Fruit fly (Drosophila melanogaster) whole organism, prepupa: ENCODE data around the gene spn-B.

Source experiments
- CG10631 ChIP-seq: fragments of 200-800 bp; sonication (Bioruptor generic); optimal IDR thresholded peaks from 2 replicates; lab custom pipeline; 2016; ENCODE audit warnings: missing biosample characterization, missing genetic modification characterization
- CG11762 ChIP-seq: fragments of 200-800 bp; sonication (Bioruptor generic); optimal IDR thresholded peaks from 3 replicates; lab custom pipeline; 2016; ENCODE audit warnings: missing biosample characterization, missing genetic modification characterization; ENCODE audit not compliant: insufficient read depth
- CG1621 ChIP-seq: fragments of 200-800 bp; sonication (Bioruptor generic); optimal IDR thresholded peaks from 3 replicates; lab custom pipeline; 2018; ENCODE audit warnings: missing biosample characterization, mild to moderate bottlenecking, missing genetic modification characterization
- CG16779 ChIP-seq: fragments of 200-800 bp; sonication (Bioruptor generic); optimal IDR thresholded peaks from 3 replicates; lab custom pipeline; 2017; ENCODE audit warnings: missing biosample characterization, mild to moderate bottlenecking, missing genetic modification characterization
- CG3032 ChIP-seq: fragments of 200-800 bp; optimal IDR thresholded peaks from 2 replicates; lab custom pipeline; 2019; ENCODE audit warnings: missing biosample characterization, mild to moderate bottlenecking, missing genetic modification characterization, moderate library complexity
- CG31627 ChIP-seq: fragments of 200-800 bp; sonication (Bioruptor generic); optimal IDR thresholded peaks from 3 replicates; lab custom pipeline; 2016; ENCODE audit warnings: missing biosample characterization, missing genetic modification characterization
- CG32006 ChIP-seq: fragments of 200-800 bp; sonication (Bioruptor generic); optimal IDR thresholded peaks from 3 replicates; lab custom pipeline; 2017; ENCODE audit warnings: missing biosample characterization, mild to moderate bottlenecking, missing genetic modification characterization
- CG34406 ChIP-seq: fragments of 200-800 bp; sonication (Bioruptor generic); optimal IDR thresholded peaks from 3 replicates; lab custom pipeline; 2016; ENCODE audit warnings: missing biosample characterization, missing genetic modification characterization
- CG3919 ChIP-seq: fragments of 200-800 bp; sonication (Bioruptor generic); optimal IDR thresholded peaks from 3 replicates; lab custom pipeline; 2016; ENCODE audit warnings: missing biosample characterization, missing genetic modification characterization
- CG4318 ChIP-seq: fragments of 200-800 bp; sonication (Bioruptor generic); optimal IDR thresholded peaks from 3 replicates; lab custom pipeline; 2017; ENCODE audit warnings: missing biosample characterization, mild to moderate bottlenecking, missing genetic modification characterization
- CG6276 ChIP-seq: fragments of 200-800 bp; sonication (Bioruptor generic); optimal IDR thresholded peaks from 2 replicates; lab custom pipeline; 2017; ENCODE audit warnings: missing biosample characterization, mild to moderate bottlenecking, missing genetic modification characterization
- CG6792 ChIP-seq: fragments of 200-800 bp; sonication (Bioruptor generic); optimal IDR thresholded peaks from 3 replicates; lab custom pipeline; 2016; ENCODE audit warnings: missing biosample characterization, missing genetic modification characterization
- CG6808 ChIP-seq: fragments of 200-800 bp; sonication (Bioruptor generic); optimal IDR thresholded peaks from 3 replicates; lab custom pipeline; 2017; ENCODE audit warnings: missing biosample characterization, missing genetic modification characterization, mild to moderate bottlenecking, moderate library complexity, missing genetic modification reagents
- CG6854 ChIP-seq: fragments of 200-800 bp; sonication (Bioruptor generic); optimal IDR thresholded peaks from 2 replicates; lab custom pipeline; 2017; ENCODE audit warnings: missing biosample characterization, mild to moderate bottlenecking, missing genetic modification characterization
- CG7368 ChIP-seq: fragments of 200-800 bp; sonication (Bioruptor generic); optimal IDR thresholded peaks from 3 replicates; lab custom pipeline; 2016; ENCODE audit warnings: missing biosample characterization, missing genetic modification characterization
- CG8119 ChIP-seq: fragments of 200-800 bp; sonication (Bioruptor generic); IDR thresholded peaks from 3 replicates; pipeline ENCODE4 v1.3.6; 2022; ENCODE audit warnings: missing biosample characterization, missing genetic modification characterization
- CG8319 ChIP-seq: fragments of 200-800 bp; sonication (Bioruptor generic); optimal IDR thresholded peaks from 3 replicates; lab custom pipeline; 2016; ENCODE audit warnings: missing biosample characterization, missing genetic modification characterization
- CG9139 ChIP-seq: fragments of 200-800 bp; sonication (Bioruptor generic); optimal IDR thresholded peaks from 3 replicates; lab custom pipeline; 2017; ENCODE audit warnings: missing biosample characterization, mild to moderate bottlenecking, missing genetic modification characterization
- Eip78C ChIP-seq: fragments of 200-800 bp; sonication (Bioruptor generic); peaks from one replicate; lab custom pipeline; 2016; ENCODE audit warnings: missing biosample characterization, missing genetic modification characterization
- Eip93F ChIP-seq: fragments of 200-800 bp; sonication (Bioruptor generic); optimal IDR thresholded peaks from 2 replicates; lab custom pipeline; 2016; ENCODE audit warnings: missing biosample characterization, mild to moderate bottlenecking, missing genetic modification characterization
- Ets21C ChIP-seq: fragments of 200-800 bp; sonication (Bioruptor generic); optimal IDR thresholded peaks from 3 replicates; lab custom pipeline; 2016; ENCODE audit warnings: missing biosample characterization, missing genetic modification characterization
- Ets96B ChIP-seq: fragments of 200-800 bp; optimal IDR thresholded peaks from 2 replicates; lab custom pipeline; 2019; ENCODE audit warnings: missing biosample characterization, mild to moderate bottlenecking, missing genetic modification characterization, moderate library complexity
- Gug ChIP-seq: fragments of 200-800 bp; sonication (Bioruptor generic); IDR thresholded peaks from 2 replicates; pipeline ENCODE4 v1.3.6; 2022; ENCODE audit warnings: missing biosample characterization, missing genetic modification characterization
- Hr38 ChIP-seq: sonication (Bioruptor generic); optimal IDR thresholded peaks from 2 replicates; lab custom pipeline; 2016; ENCODE audit warnings: missing biosample characterization, missing genetic modification characterization
- Hr39 ChIP-seq: fragments of 200-800 bp; sonication (Bioruptor generic); optimal IDR thresholded peaks from 2 replicates; lab custom pipeline; 2016; ENCODE audit warnings: missing biosample characterization, missing genetic modification characterization
- Met ChIP-seq: fragments of 200-800 bp; sonication (Bioruptor generic); optimal IDR thresholded peaks from 3 replicates; lab custom pipeline; 2016; ENCODE audit warnings: missing biosample characterization, missing genetic modification characterization
- OdsH ChIP-seq: fragments of 200-800 bp; sonication (Bioruptor generic); optimal IDR thresholded peaks from 3 replicates; lab custom pipeline; 2016; ENCODE audit warnings: missing biosample characterization, missing genetic modification characterization
- Smox ChIP-seq: fragments of 200-800 bp; sonication (Bioruptor generic); optimal IDR thresholded peaks from 3 replicates; lab custom pipeline; 2016; ENCODE audit warnings: missing biosample characterization, missing genetic modification characterization
- Sox102F ChIP-seq: fragments of 200-800 bp; sonication (Bioruptor generic); optimal IDR thresholded peaks from 2 replicates; lab custom pipeline; 2016; ENCODE audit warnings: missing biosample characterization, mild to moderate bottlenecking, missing genetic modification characterization
- Sox14 ChIP-seq: fragments of 200-800 bp; sonication (Bioruptor generic); optimal IDR thresholded peaks from 3 replicates; lab custom pipeline; 2016; ENCODE audit warnings: missing biosample characterization, missing genetic modification characterization
- Sox15 ChIP-seq: fragments of 200-800 bp; sonication (Bioruptor generic); optimal IDR thresholded peaks from 3 replicates; lab custom pipeline; 2016; ENCODE audit warnings: missing biosample characterization, missing genetic modification characterization
- achi ChIP-seq: fragments of 200-800 bp; sonication (Bioruptor generic); optimal IDR thresholded peaks from 3 replicates; lab custom pipeline; 2016; ENCODE audit warnings: missing biosample characterization, missing genetic modification characterization
- acj6 ChIP-seq: fragments of 200-800 bp; sonication (Bioruptor generic); optimal IDR thresholded peaks from 3 replicates; lab custom pipeline; 2016; ENCODE audit warnings: missing biosample characterization, missing genetic modification characterization
- cyc ChIP-seq: fragments of 200-800 bp; sonication (Bioruptor generic); optimal IDR thresholded peaks from 3 replicates; lab custom pipeline; 2016; ENCODE audit warnings: missing biosample characterization, missing genetic modification characterization
- dac ChIP-seq: fragments of 200-800 bp; sonication (Bioruptor generic); optimal IDR thresholded peaks from 2 replicates; lab custom pipeline; 2017; ENCODE audit warnings: missing biosample characterization, mild to moderate bottlenecking, missing genetic modification characterization
- dsx ChIP-seq: fragments of 200-800 bp; optimal IDR thresholded peaks from 3 replicates; lab custom pipeline; 2019; ENCODE audit warnings: missing biosample characterization, mild to moderate bottlenecking, missing genetic modification characterization, moderate library complexity; ENCODE audit not compliant: poor library complexity, severe bottlenecking
- fd59A ChIP-seq: fragments of 200-800 bp; sonication (Bioruptor generic); optimal IDR thresholded peaks from 2 replicates; lab custom pipeline; 2017; ENCODE audit warnings: missing biosample characterization, mild to moderate bottlenecking, missing genetic modification characterization, missing genetic modification reagents
- fd85E ChIP-seq: fragments of 200-800 bp; sonication (Bioruptor generic); optimal IDR thresholded peaks from 3 replicates; lab custom pipeline; 2016; ENCODE audit warnings: missing biosample characterization, missing genetic modification characterization
- fkh ChIP-seq: fragments of 200-800 bp; sonication (Bioruptor generic); optimal IDR thresholded peaks from 3 replicates; lab custom pipeline; 2017; ENCODE audit warnings: missing biosample characterization, mild to moderate bottlenecking, missing genetic modification characterization, moderate library complexity
- lz ChIP-seq: fragments of 200-800 bp; sonication (Bioruptor generic); optimal IDR thresholded peaks from 3 replicates; lab custom pipeline; 2016; ENCODE audit warnings: missing biosample characterization, missing genetic modification characterization
- net ChIP-seq: fragments of 200-800 bp; sonication (Bioruptor generic); optimal IDR thresholded peaks from 3 replicates; lab custom pipeline; 2016; ENCODE audit warnings: missing biosample characterization, missing genetic modification characterization
- pdm3 ChIP-seq: fragments of 200-800 bp; sonication (Bioruptor generic); optimal IDR thresholded peaks from 3 replicates; lab custom pipeline; 2016; ENCODE audit warnings: missing biosample characterization, missing genetic modification characterization
- spab ChIP-seq: fragments of 200-800 bp; sonication (Bioruptor generic); optimal IDR thresholded peaks from 2 replicates; lab custom pipeline; 2017; ENCODE audit warnings: missing biosample characterization, mild to moderate bottlenecking, missing genetic modification characterization, missing genetic modification reagents
- ss ChIP-seq, 2 experiments: fragments of 200-800 bp; sonication (Bioruptor generic); optimal IDR thresholded peaks; 2 replicates in 1 of 2; 3 replicates in 1 of 2; lab custom pipeline; 2017 to 2018; ENCODE audit warnings: mild to moderate bottlenecking in 2 of 2, missing biosample characterization in 2 of 2, missing genetic modification characterization in 2 of 2, moderate library complexity in 1 of 2
- svp ChIP-seq: fragments of 200-800 bp; sonication (Bioruptor generic); peaks from one replicate; lab custom pipeline; 2016; ENCODE audit warnings: missing biosample characterization, missing genetic modification characterization
- topi ChIP-seq: fragments of 200-800 bp; sonication (Bioruptor generic); optimal IDR thresholded peaks from 3 replicates; lab custom pipeline; 2016; ENCODE audit warnings: missing biosample characterization, missing genetic modification characterization
- vri ChIP-seq: fragments of 200-800 bp; sonication (Bioruptor generic); optimal IDR thresholded peaks from 3 replicates; lab custom pipeline; 2016; ENCODE audit warnings: missing biosample characterization, mild to moderate bottlenecking, missing genetic modification characterization

Gene spn-B

DNA sequence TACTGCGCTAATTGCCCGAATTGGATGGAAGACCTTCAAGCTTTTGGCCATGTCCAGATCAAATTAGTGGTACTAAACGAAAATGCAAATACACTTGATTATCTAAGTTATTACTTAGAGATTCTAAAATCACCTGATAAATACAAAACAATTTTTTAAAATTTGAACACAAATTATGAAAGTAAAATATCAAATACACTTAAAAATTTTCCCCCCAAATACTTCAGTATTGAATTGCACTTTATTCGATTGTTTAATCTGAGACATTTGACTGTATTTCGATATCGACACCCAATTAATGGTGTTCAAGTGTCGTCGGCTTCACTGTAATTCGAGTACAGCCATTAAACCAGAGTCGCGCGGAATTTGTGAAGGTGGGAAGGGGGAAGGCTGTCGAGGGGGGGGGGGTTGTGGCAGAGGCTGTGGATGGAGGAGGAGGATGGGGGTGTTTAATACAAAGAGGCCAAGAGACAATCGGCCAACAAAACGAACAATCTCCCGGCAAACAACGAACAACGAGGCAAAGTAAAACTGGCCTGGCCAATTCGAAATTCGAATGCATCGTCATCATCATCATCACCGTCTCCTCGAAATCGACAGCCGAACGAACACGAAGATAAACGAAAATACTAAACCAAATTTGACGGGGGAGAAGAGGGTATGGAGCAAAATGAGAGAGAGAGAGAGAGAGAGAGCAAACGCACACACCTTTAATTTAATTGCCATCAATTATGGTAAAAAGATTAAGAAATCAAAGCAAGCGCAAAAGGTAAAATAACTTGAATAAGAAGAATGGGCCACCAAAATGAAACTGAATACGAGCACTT lies 45.4 kb upstream of the spn-B start (continued):
- no peak for TF ChIP-seq Met (GFP tag; lab: Kevin White, UChicago)
- TF ChIP-seq Ets96B (tag; lab: Kevin White, UChicago), result no peak
- TF ChIP-seq CG34406 (GFP tag; lab: Kevin White, UChicago), result no peak
- TF ChIP-seq CG9139 (GFP tag; lab: Kevin White, UChicago), result no peak
- no peak for TF ChIP-seq CG10631
- no peak for TF ChIP-seq fd85E (GFP tag; lab: Kevin White, UChicago)
- no peak for TF ChIP-seq Hr38 (GFP tag; lab: Kevin White, UChicago)
- no peak for TF ChIP-seq spab (GFP tag; lab: Kevin White, UChicago)
- no peak for TF ChIP-seq CG7368 (GFP tag; lab: Kevin White, UChicago)
- TF ChIP-seq dsx, result peak; percentile 18
- TF ChIP-seq CG6808 (GFP tag; lab: Kevin White, UChicago), result no peak

DNA sequence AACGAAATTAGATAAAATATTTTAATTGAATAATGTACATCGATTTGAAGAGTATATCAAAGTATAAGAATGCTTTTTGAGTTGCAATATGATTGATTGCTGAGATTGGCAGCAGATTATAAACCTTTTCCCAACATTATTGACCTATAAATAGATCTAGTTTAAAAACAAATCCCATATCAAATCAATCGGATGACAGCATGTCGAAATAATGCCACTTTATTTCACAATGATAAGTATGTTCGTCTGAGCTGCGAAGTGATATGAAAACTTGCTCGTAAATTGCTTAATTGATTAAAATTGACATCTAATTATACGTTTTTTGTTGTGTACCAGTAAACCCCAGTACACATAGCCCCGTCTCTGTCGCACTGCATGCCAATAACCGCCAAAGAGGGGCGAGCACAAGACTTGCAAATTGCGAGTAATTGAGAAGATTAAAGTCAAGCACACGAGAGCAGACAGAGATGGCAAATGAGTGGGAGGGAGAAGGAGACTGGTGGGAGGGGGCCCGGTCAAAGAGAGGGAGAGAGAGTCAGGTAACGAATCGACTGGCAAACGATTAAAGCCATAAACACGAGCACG lies 44.7 kb upstream of the spn-B start:
- TF ChIP-seq svp (peak; percentile 84), Ets96B (tag; lab: Kevin White, UChicago) (peak; percentile 35), CG11762 (GFP tag; lab: Kevin White, UChicago) (peak; percentile 67), CG31627 (peak; percentile 88), Sox102F (peak; percentile 84), Eip93F (GFP tag; lab: Kevin White, UChicago) (no peak), CG4318 (GFP tag; lab: Kevin White, UChicago) (peak; percentile 88), topi (GFP tag; lab: Kevin White, UChicago) (peak; percentile 84), dac (GFP tag; lab: Kevin White, UChicago) (peak; percentile 66), fd59A (GFP tag; lab: Kevin White, UChicago) (peak; percentile 41), CG34406 (GFP tag; lab: Kevin White, UChicago) (peak; percentile 77), acj6 (peak; percentile 81), fd85E (GFP tag; lab: Kevin White, UChicago) (no peak), net (peak; percentile 76), Hr39 (GFP tag; lab: Kevin White, UChicago) (peak; percentile 91), CG3032 (peak; percentile 41), CG32006 (GFP tag; lab: Kevin White, UChicago) (peak; percentile 91), Smox (GFP tag; lab: Kevin White, UChicago) (peak; percentile 87), CG8119 (GFP tag; lab: Robert Waterston, UW) (no peak), CG7368 (GFP tag; lab: Kevin White, UChicago) (peak; percentile 39), ss (GFP tag; optimal IDR thresholded peaks at IDR 0.05; lab: Kevin White, UChicago) (peak in 1 of 2 experiments; percentile 58), Hr38 (GFP tag; lab: Kevin White, UChicago) (no peak), Sox15 (GFP tag; lab: Kevin White, UChicago) (peak; percentile 80), Gug (no peak), OdsH (GFP tag; lab: Kevin White, UChicago) (peak; percentile 86), CG1621 (tag; lab: Kevin White, UChicago) (no peak), Eip78C (peak; percentile 97), CG3919 (GFP tag; lab: Kevin White, UChicago) (peak; percentile 53), fkh (GFP tag; lab: Kevin White, UChicago) (no peak), cyc (GFP tag; lab: Kevin White, UChicago) (peak; percentile 73), CG16779 (tag; lab: Kevin White, UChicago) (no peak), CG6854 (no peak), Sox14 (peak; percentile 86), lz (GFP tag; lab: Kevin White, UChicago) (peak; percentile 83), Met (GFP tag; lab: Kevin White, UChicago) (peak; percentile 84), CG8319 (GFP tag; lab: Kevin White, UChicago) (peak; percentile 45), CG6792 (peak; percentile 54), CG6276 (GFP tag; lab: Kevin White, UChicago) (peak; percentile 79), Ets21C (GFP tag; lab: Kevin White, UChicago) (peak; percentile 74), pdm3 (GFP tag; lab: Kevin White, UChicago) (peak; percentile 85), achi (GFP tag; lab: Kevin White, UChicago) (peak; percentile 74), vri (GFP tag; lab: Kevin White, UChicago) (peak; percentile 58), spab (GFP tag; lab: Kevin White, UChicago) (no peak)
